Fruit fly (Drosophila melanogaster): ENCODE measurements around the gene CG14183.

DNA sequence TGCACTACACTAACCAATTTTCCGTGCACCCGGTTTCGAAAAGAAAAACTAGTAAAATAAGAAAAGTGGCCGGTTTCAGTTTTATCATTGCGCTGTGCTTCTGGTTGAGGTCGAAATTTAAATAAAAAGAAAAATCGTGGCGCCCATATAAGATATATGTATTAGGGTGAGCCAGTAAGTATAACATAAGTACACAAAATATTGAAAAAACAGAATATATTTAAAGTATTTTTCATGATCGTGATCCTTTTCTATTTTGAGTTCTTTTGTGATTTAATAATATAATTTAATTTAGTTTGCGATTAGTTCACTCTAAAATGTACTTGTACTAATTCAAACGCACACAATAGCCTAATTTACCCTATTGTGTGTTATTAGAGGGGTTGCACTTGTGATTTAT is 38.7 kb downstream of the CG14183 start, which contains the start of gene Csas:
- TF ChIP-seq jim (GFP tag; optimal IDR thresholded peaks at IDR 0.05), result no peak
- TF ChIP-seq sv (GFP tag; optimal IDR thresholded peaks at IDR 0.05), result no peak
- no peak for TF ChIP-seq Hr78 (GFP tag; optimal IDR thresholded peaks at IDR 0.05)
- no peak for TF ChIP-seq rgr (GFP tag; optimal IDR thresholded peaks at IDR 0.05)
